Worm (Caenorhabditis elegans) whole organism, mixed stage, embryonic: Measurements from ENCODE around the gene fard-1.

Experiments
- M03D4.4 ChIP-seq: sonication (generic microtip); optimal IDR thresholded peaks from 2 replicates; lab custom pipeline; 2017; ENCODE audit warnings: mild to moderate bottlenecking, missing genetic modification characterization, missing compliant biosample characterization
- bed-3 ChIP-seq: fragments of 200-800 bp; sonication (Bioruptor generic); optimal IDR thresholded peaks from 3 replicates; lab custom pipeline; 2018; ENCODE audit warnings: mild to moderate bottlenecking, missing genetic modification characterization, moderate library complexity, missing compliant biosample characterization
- blmp-1 ChIP-seq: fragments of 150-350 bp; optimal IDR thresholded peaks from 2 replicates; lab custom pipeline; 2014; ENCODE audit warnings: missing biosample characterization, missing genetic modification characterization
- ceh-39 ChIP-seq: fragments of 150-350 bp; optimal IDR thresholded peaks from 2 replicates; lab custom pipeline; 2014; ENCODE audit warnings: missing biosample characterization, missing genetic modification characterization
- ceh-43 ChIP-seq: fragments of 200-800 bp; sonication (Bioruptor generic); optimal IDR thresholded peaks from 2 replicates; lab custom pipeline; 2018; ENCODE audit warnings: mild to moderate bottlenecking, missing genetic modification characterization, moderate library complexity, missing compliant biosample characterization
- ceh-83 ChIP-seq: fragments of 200-800 bp; sonication (Bioruptor generic); optimal IDR thresholded peaks from 2 replicates; lab custom pipeline; 2018; ENCODE audit warnings: mild to moderate bottlenecking, missing genetic modification characterization, missing compliant biosample characterization
- ces-1 ChIP-seq: fragments of 150-350 bp; optimal IDR thresholded peaks from 2 replicates; lab custom pipeline; 2014; ENCODE audit warnings: missing biosample characterization, missing genetic modification reagents, missing genetic modification characterization
- drap-1 ChIP-seq: fragments of 200-800 bp; sonication (Bioruptor generic); optimal IDR thresholded peaks from 3 replicates; lab custom pipeline; 2018; ENCODE audit warnings: mild to moderate bottlenecking, missing genetic modification characterization, missing compliant biosample characterization
- elt-1 ChIP-seq: sonication (generic microtip); optimal IDR thresholded peaks from 2 replicates; lab custom pipeline; 2017; ENCODE audit warnings: missing genetic modification characterization, mild to moderate bottlenecking, missing compliant biosample characterization, antibody characterized with exemption, moderate library complexity, borderline replicate concordance; ENCODE audit not compliant: insufficient read depth
- elt-3 ChIP-seq: fragments of 150-350 bp; optimal IDR thresholded peaks from 2 replicates; lab custom pipeline; 2014; ENCODE audit warnings: missing biosample characterization, missing genetic modification characterization
- ham-2 ChIP-seq: fragments of 200-800 bp; sonication (Bioruptor generic); optimal IDR thresholded peaks from 2 replicates; lab custom pipeline; 2018; ENCODE audit warnings: mild to moderate bottlenecking, missing genetic modification characterization, missing compliant biosample characterization
- lin-13 ChIP-seq: fragments of 150-350 bp; optimal IDR thresholded peaks from 2 replicates; lab custom pipeline; 2014; ENCODE audit warnings: missing biosample characterization, missing genetic modification characterization
- lin-32 ChIP-seq: fragments of 200-800 bp; sonication (Bioruptor generic); optimal IDR thresholded peaks from 2 replicates; lab custom pipeline; 2018; ENCODE audit warnings: mild to moderate bottlenecking, missing genetic modification characterization, missing compliant biosample characterization
- lsy-2 ChIP-seq: fragments of 150-350 bp; optimal IDR thresholded peaks from 2 replicates; lab custom pipeline; 2014; ENCODE audit warnings: missing biosample characterization, missing genetic modification characterization
- mab-5 ChIP-seq: fragments of 150-350 bp; optimal IDR thresholded peaks from 2 replicates; lab custom pipeline; 2014; ENCODE audit warnings: missing biosample characterization, missing genetic modification characterization
- mep-1 ChIP-seq: fragments of 150-350 bp; optimal IDR thresholded peaks from 2 replicates; lab custom pipeline; 2017; ENCODE audit warnings: missing biosample characterization, missing genetic modification reagents, missing genetic modification characterization, inconsistent platforms
- mls-2 ChIP-seq: sonication (generic microtip); optimal IDR thresholded peaks from 2 replicates; lab custom pipeline; 2016; ENCODE audit warnings: mild to moderate bottlenecking, missing genetic modification characterization, moderate library complexity, missing compliant biosample characterization
- nhr-12 ChIP-seq: fragments of 150-350 bp; optimal IDR thresholded peaks from 2 replicates; lab custom pipeline; 2014; ENCODE audit warnings: missing biosample characterization, missing genetic modification characterization
- nhr-2 ChIP-seq: fragments of 150-350 bp; optimal IDR thresholded peaks from 2 replicates; lab custom pipeline; 2014; ENCODE audit warnings: missing biosample characterization, missing genetic modification characterization
- nhr-237 ChIP-seq: fragments of 150-350 bp; optimal IDR thresholded peaks from 2 replicates; lab custom pipeline; 2014; ENCODE audit warnings: missing biosample characterization, missing genetic modification characterization
- nhr-28 ChIP-seq: fragments of 150-350 bp; optimal IDR thresholded peaks from 2 replicates; lab custom pipeline; 2014; ENCODE audit warnings: missing biosample characterization, missing genetic modification characterization
- pha-4 ChIP-seq: fragments of 150-350 bp; optimal IDR thresholded peaks from 2 replicates; lab custom pipeline; 2018; ENCODE audit warnings: missing biosample characterization, missing genetic modification reagents, missing genetic modification characterization
- sem-2 ChIP-seq: fragments of 200-800 bp; sonication (Bioruptor generic); optimal IDR thresholded peaks from 2 replicates; lab custom pipeline; 2018; ENCODE audit warnings: mild to moderate bottlenecking, missing genetic modification characterization, missing compliant biosample characterization
- snpc-4 ChIP-seq: fragments of 150-350 bp; optimal IDR thresholded peaks from 2 replicates; lab custom pipeline; 2014; ENCODE audit warnings: missing biosample characterization, missing genetic modification characterization
- sptf-1 ChIP-seq: sonication (generic microtip); optimal IDR thresholded peaks from 2 replicates; lab custom pipeline; 2017; ENCODE audit warnings: mild to moderate bottlenecking, missing genetic modification characterization, moderate library complexity, missing compliant biosample characterization
- tbx-8 ChIP-seq: fragments of 200-800 bp; sonication (Bioruptor generic); optimal IDR thresholded peaks from 2 replicates; lab custom pipeline; 2018; ENCODE audit warnings: mild to moderate bottlenecking, missing genetic modification characterization, moderate library complexity, missing compliant biosample characterization
- unc-120 ChIP-seq: sonication (generic microtip); optimal IDR thresholded peaks from 2 replicates; lab custom pipeline; 2017; ENCODE audit warnings: missing genetic modification characterization, missing compliant biosample characterization; ENCODE audit not compliant: poor library complexity, severe bottlenecking
- unc-39 ChIP-seq: fragments of 150-350 bp; optimal IDR thresholded peaks from 2 replicates; lab custom pipeline; 2014; ENCODE audit warnings: missing biosample characterization, missing genetic modification characterization
- unc-62 ChIP-seq: fragments of 150-350 bp; optimal IDR thresholded peaks from 2 replicates; lab custom pipeline; 2014; ENCODE audit warnings: missing biosample characterization, missing genetic modification reagents, missing genetic modification characterization
- zip-8 ChIP-seq: fragments of 150-350 bp; optimal IDR thresholded peaks from 2 replicates; lab custom pipeline; 2014; ENCODE audit warnings: missing biosample characterization, missing genetic modification characterization
- ztf-11 ChIP-seq: fragments of 150-350 bp; optimal IDR thresholded peaks from 2 replicates; lab custom pipeline; 2014; ENCODE audit warnings: missing biosample characterization, missing genetic modification characterization

Gene fard-1

ce11 chrX:2960703-2961102 lies 27.5 kb downstream of the fard-1 start:
- TF ChIP-seq lsy-2 (no peak), tbx-8 (GFP tag; lab: Kevin White, UChicago) (no peak), pha-4 (no peak), elt-3 (no peak), ham-2 (GFP tag; lab: Kevin White, UChicago) (no peak), mls-2 (tag; lab: Kevin White, UChicago) (no peak), nhr-237 (no peak), ceh-83 (no peak), mep-1 (tag; lab: Kevin White, UChicago) (no peak), M03D4.4 (tag; lab: Kevin White, UChicago) (no peak), ceh-39 (tag; lab: Kevin White, UChicago) (no peak), sem-2 (no peak), drap-1 (GFP tag; lab: Kevin White, UChicago) (no peak), unc-62 (no peak), zip-8 (no peak)

- TF ChIP-seq ceh-43 (GFP tag; lab: Kevin White, UChicago) = no peak
- no peak for TF ChIP-seq elt-1 (tag; lab: Kevin White, UChicago)
- no peak for TF ChIP-seq nhr-28 (tag; lab: Kevin White, UChicago)
These were observed 33.1 kb downstream of the fard-1 start for ce11 chrX:2966252-2966651.

ce11 chrX:2969447-2969989 lies 36.4 kb downstream of the fard-1 start:
- TF ChIP-seq ceh-39 (tag; lab: Kevin White, UChicago) = no peak
- no peak for TF ChIP-seq unc-120 (tag; lab: Kevin White, UChicago)
- TF ChIP-seq ham-2 (GFP tag; lab: Kevin White, UChicago) = no peak
- TF ChIP-seq elt-1 (tag; lab: Kevin White, UChicago) = no peak
- no peak for TF ChIP-seq bed-3
- TF ChIP-seq lsy-2 = no peak
- no peak for TF ChIP-seq nhr-12 (tag; lab: Kevin White, UChicago)
- no peak for TF ChIP-seq nhr-2 (tag; lab: Kevin White, UChicago)
- TF ChIP-seq tbx-8 (GFP tag; lab: Kevin White, UChicago) = no peak
- no peak for TF ChIP-seq mab-5 (tag; lab: Kevin White, UChicago)
- no peak for TF ChIP-seq mls-2 (tag; lab: Kevin White, UChicago)
- TF ChIP-seq drap-1 (GFP tag; lab: Kevin White, UChicago) = no peak
- no peak for TF ChIP-seq elt-3
- TF ChIP-seq unc-39 (tag; lab: Kevin White, UChicago) = no peak
- no peak for TF ChIP-seq ceh-43 (GFP tag; lab: Kevin White, UChicago)
- TF ChIP-seq M03D4.4 (tag; lab: Kevin White, UChicago) = no peak
- no peak for TF ChIP-seq ces-1

- TF ChIP-seq lsy-2 (no peak), ztf-11 (tag; lab: Kevin White, UChicago) (no peak), nhr-2 (tag; lab: Kevin White, UChicago) (no peak), unc-120 (tag; lab: Kevin White, UChicago) (no peak), nhr-237 (no peak), bed-3 (no peak), elt-3 (no peak), sptf-1 (tag; lab: Kevin White, UChicago) (no peak), drap-1 (GFP tag; lab: Kevin White, UChicago) (no peak), ceh-43 (GFP tag; lab: Kevin White, UChicago) (no peak), tbx-8 (GFP tag; lab: Kevin White, UChicago) (no peak), zip-8 (no peak), lin-32 (no peak), lin-13 (tag; lab: Kevin White, UChicago) (no peak), pha-4 (no peak)
- TF ChIP-seq, all 35 proteins: peak for 0
These were observed 37.1 kb downstream of the fard-1 start for ce11 chrX:2970212-2970611.

ce11 chrX:2970804-2971395 lies 37.7 kb downstream of the fard-1 start:
- TF ChIP-seq lin-13 (tag; lab: Kevin White, UChicago) (no peak), bed-3 (no peak), nhr-2 (tag; lab: Kevin White, UChicago) (no peak), elt-3 (no peak), nhr-237 (no peak), zip-8 (no peak), ham-2 (GFP tag; lab: Kevin White, UChicago) (no peak), mep-1 (tag; lab: Kevin White, UChicago) (no peak), snpc-4 (tag; lab: Kevin White, UChicago) (no peak), blmp-1 (no peak), unc-120 (tag; lab: Kevin White, UChicago) (no peak)
